Fruit fly (Drosophila melanogaster): Measurements from ENCODE around the gene PPYR1.

DNA sequence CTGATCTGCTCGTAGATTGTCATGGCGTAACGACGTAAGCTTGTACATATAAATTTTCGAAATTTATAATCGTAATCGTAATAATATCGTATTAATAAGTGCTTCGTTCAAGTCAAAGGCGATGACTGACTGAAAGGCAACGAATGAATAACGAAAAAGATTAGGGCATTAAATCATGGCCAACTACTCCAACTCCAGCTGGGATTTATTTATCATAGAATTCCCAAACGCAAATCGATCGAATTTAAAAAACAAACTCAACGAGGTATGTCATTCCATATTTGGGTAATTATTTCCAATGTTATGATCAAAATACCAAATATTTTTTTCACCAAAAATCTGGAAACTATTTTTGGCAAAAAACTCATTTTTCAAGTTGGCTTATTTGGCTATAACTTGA is 23.6 kb downstream of the PPYR1 start, which contains the start of gene CG43075:
- TF ChIP-seq psq (optimal IDR thresholded peaks at IDR 0.05), result no peak
- TF ChIP-seq CG8478 (optimal IDR thresholded peaks at IDR 0.05), result no peak
- TF ChIP-seq usp (GFP tag; optimal IDR thresholded peaks at IDR 0.05), result no peak
- no peak for TF ChIP-seq pan (optimal IDR thresholded peaks at IDR 0.05)
